Worm (Caenorhabditis elegans) whole organism, late embryonic: ENCODE results near the gene fcho-1.

Source experiments
- ahr-1 ChIP-seq: sonication (generic microtip); optimal IDR thresholded peaks from 2 replicates; lab custom pipeline; 2016; ENCODE audit warnings: missing genetic modification characterization, missing compliant biosample characterization
- ama-1 ChIP-seq: fragments of 150-350 bp; optimal IDR thresholded peaks from 2 replicates; lab custom pipeline; 2014
- ceh-19 ChIP-seq: fragments of 200-800 bp; sonication (Bioruptor generic); optimal IDR thresholded peaks from 2 replicates; lab custom pipeline; 2018; ENCODE audit warnings: mild to moderate bottlenecking, missing genetic modification characterization, missing compliant biosample characterization
- hlh-6 ChIP-seq: sonication (generic microtip); optimal IDR thresholded peaks from 2 replicates; lab custom pipeline; 2016; ENCODE audit warnings: missing genotype, missing genetic modification characterization, missing compliant biosample characterization
- madf-2 ChIP-seq: sonication (generic microtip); optimal IDR thresholded peaks from 2 replicates; lab custom pipeline; 2017; ENCODE audit warnings: missing genetic modification characterization, missing compliant biosample characterization
- nfya-1 ChIP-seq: sonication (generic microtip); optimal IDR thresholded peaks from 2 replicates; lab custom pipeline; 2017; ENCODE audit warnings: missing genetic modification characterization, mild to moderate bottlenecking, missing compliant biosample characterization, antibody characterized with exemption, moderate library complexity
- pha-4 ChIP-seq: fragments of 150-350 bp; optimal IDR thresholded peaks from 2 replicates; lab custom pipeline; 2018; ENCODE audit warnings: missing biosample characterization, missing genetic modification reagents, missing genetic modification characterization
- pqm-1 ChIP-seq: sonication (generic microtip); optimal IDR thresholded peaks from 2 replicates; lab custom pipeline; 2016; ENCODE audit warnings: missing genetic modification characterization, missing compliant biosample characterization

DNA sequence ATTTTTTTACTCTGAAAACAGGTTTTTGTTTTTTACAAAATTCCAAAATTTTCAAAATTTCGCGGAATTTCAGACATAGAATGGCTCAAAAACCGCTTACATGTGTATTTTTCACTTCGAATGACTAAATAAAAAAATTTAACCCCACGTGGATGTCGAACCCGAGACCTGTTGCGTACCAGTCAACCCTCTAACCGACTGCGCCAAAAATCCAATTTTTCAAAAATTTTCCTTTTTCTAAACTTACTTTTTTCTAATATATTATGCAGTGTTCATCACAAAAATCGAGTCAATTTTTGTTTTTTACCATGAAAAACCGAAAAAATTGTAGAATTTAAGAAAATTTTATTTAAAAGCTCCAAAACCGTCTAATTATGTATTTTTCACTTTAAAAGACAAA lies 55.7 kb downstream of the fcho-1 start:
- no peak for TF ChIP-seq ama-1 (lab: Kevin White, UChicago)
- no peak for TF ChIP-seq ceh-19 (GFP tag; lab: Kevin White, UChicago)
- TF ChIP-seq pqm-1, result no peak
- TF ChIP-seq nfya-1 (tag; lab: Kevin White, UChicago), result no peak
- no peak for TF ChIP-seq madf-2
- no peak for TF ChIP-seq ahr-1
- TF ChIP-seq pha-4 (tag; lab: Kevin White, UChicago), result no peak
- TF ChIP-seq hlh-6 (tag; lab: Kevin White, UChicago), result no peak
